Worm (Caenorhabditis elegans) whole organism, L2 larva: ENCODE results near the gene gly-20.

Source experiments
- aly-2 ChIP-seq: fragments of 150-350 bp; optimal IDR thresholded peaks from 2 replicates; lab custom pipeline; 2014; ENCODE audit warnings: missing biosample characterization, missing genetic modification characterization
- ceh-82 ChIP-seq: fragments of 150-350 bp; optimal IDR thresholded peaks from 2 replicates; lab custom pipeline; 2014; ENCODE audit warnings: missing biosample characterization, missing genetic modification characterization
- elt-3 ChIP-seq: sonication (generic microtip); optimal IDR thresholded peaks from 2 replicates; lab custom pipeline; 2017; ENCODE audit warnings: missing biosample characterization, missing genetic modification characterization
- gmeb-1 ChIP-seq: fragments of 150-350 bp; optimal IDR thresholded peaks from 2 replicates; lab custom pipeline; 2014; ENCODE audit warnings: missing biosample characterization, missing genetic modification characterization
- lin-39 ChIP-seq: fragments of 150-350 bp; optimal IDR thresholded peaks from 2 replicates; lab custom pipeline; 2014; ENCODE audit warnings: missing biosample characterization, missing genetic modification reagents, missing genetic modification characterization
- nhr-12 ChIP-seq: fragments of 150-350 bp; optimal IDR thresholded peaks from 2 replicates; lab custom pipeline; 2014; ENCODE audit warnings: missing biosample characterization, missing genetic modification characterization
- sma-3 ChIP-seq: sonication (generic microtip); optimal IDR thresholded peaks from 2 replicates; lab custom pipeline; 2016; ENCODE audit warnings: missing genetic modification reagents, missing genetic modification characterization, missing compliant biosample characterization
- ztf-11 ChIP-seq: sonication (generic microtip); optimal IDR thresholded peaks from 2 replicates; lab custom pipeline; 2017; ENCODE audit warnings: missing biosample characterization, missing genetic modification characterization

DNA sequence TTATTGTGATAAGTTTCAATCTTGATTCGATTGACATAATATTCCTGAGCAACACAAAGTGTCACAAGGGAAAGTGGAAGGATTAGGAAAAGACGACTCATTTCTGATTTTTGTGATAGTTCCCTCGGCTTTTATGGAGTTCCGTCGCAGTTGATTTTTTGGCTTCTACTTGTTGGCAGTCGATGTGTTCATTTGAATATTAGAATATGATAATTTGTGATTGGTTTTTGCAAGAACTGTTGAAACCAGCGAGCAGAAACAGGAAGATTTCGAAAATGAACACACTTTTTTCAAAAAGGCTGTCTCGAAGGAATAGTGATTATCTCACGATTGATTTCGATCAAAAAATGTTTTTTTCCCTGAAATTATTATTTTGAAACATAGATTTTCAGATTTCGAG is 51.8 kb downstream of the gly-20 start, which contains the start of gene T02E9.6:
- TF ChIP-seq elt-3 (tag; lab: Kevin White, UChicago) (no peak), aly-2 (tag; lab: Kevin White, UChicago) (no peak), sma-3 (no peak), lin-39 (tag; lab: Kevin White, UChicago) (no peak), ztf-11 (tag; lab: Kevin White, UChicago) (no peak), ceh-82 (tag; lab: Kevin White, UChicago) (no peak), gmeb-1 (no peak), nhr-12 (tag; lab: Kevin White, UChicago) (no peak)
